Worm (Caenorhabditis elegans) whole organism, L4 larva: ENCODE data around the gene srg-64.

Source experiments
- D1046.2 ChIP-seq: fragments of 200-800 bp; sonication (Bioruptor generic); IDR thresholded peaks from 2 replicates; pipeline ENCODE4 v1.3.6; 2022; ENCODE audit warnings: missing genetic modification characterization, missing compliant biosample characterization
- F10B5.3 ChIP-seq: sonication (generic microtip); optimal IDR thresholded peaks from 2 replicates; lab custom pipeline; 2016; ENCODE audit warnings: mild to moderate bottlenecking, missing genetic modification characterization, missing compliant biosample characterization
- F44E2.7 ChIP-seq: fragments of 200-800 bp; sonication (Bioruptor generic); IDR thresholded peaks from 2 replicates; pipeline ENCODE4 v2.1.2; 2022; ENCODE audit warnings: missing genetic modification characterization, missing compliant biosample characterization
- R02D3.7 ChIP-seq: fragments of 150-350 bp; sonication (generic microtip); optimal IDR thresholded peaks from 3 replicates; lab custom pipeline; 2014; ENCODE audit warnings: missing biosample characterization, missing genetic modification characterization
- T26A8.4 ChIP-seq: fragments of 200-800 bp; sonication (Bioruptor generic); IDR thresholded peaks from 2 replicates; pipeline ENCODE4 v1.3.6; 2022; ENCODE audit warnings: missing genetic modification characterization, missing compliant biosample characterization
- Y105C5A.15 ChIP-seq: fragments of 200-800 bp; sonication (Bioruptor generic); IDR thresholded peaks from 2 replicates; pipeline ENCODE4 v1.3.6; 2022; ENCODE audit warnings: missing genetic modification characterization, missing compliant biosample characterization
- Y48G9A.11 ChIP-seq: fragments of 200-800 bp; sonication (Bioruptor generic); IDR thresholded peaks from 2 replicates; pipeline ENCODE4 v1.3.6; 2022; ENCODE audit warnings: missing genetic modification reagents, missing genetic modification characterization, missing compliant biosample characterization
- Y5F2A.4 ChIP-seq: fragments of 200-800 bp; sonication (Bioruptor generic); optimal IDR thresholded peaks from 2 replicates; lab custom pipeline; 2018; ENCODE audit warnings: mild to moderate bottlenecking, missing genetic modification characterization, missing compliant biosample characterization
- Y75B8A.6 ChIP-seq: fragments of 200-800 bp; sonication (Bioruptor generic); IDR thresholded peaks from 2 replicates; pipeline ENCODE4 v1.3.6; 2022; ENCODE audit warnings: missing genetic modification reagents, missing genetic modification characterization, missing compliant biosample characterization
- aha-1 ChIP-seq: fragments of 150-350 bp; peaks from one replicate; lab custom pipeline; 2014; ENCODE audit warnings: missing biosample characterization, missing genetic modification characterization
- aly-2 ChIP-seq: sonication (generic microtip); optimal IDR thresholded peaks from 2 replicates; lab custom pipeline; 2018; ENCODE audit warnings: missing biosample characterization, missing genetic modification characterization
- ama-1 ChIP-seq: fragments of 150-350 bp; optimal IDR thresholded peaks from 2 replicates; lab custom pipeline; 2014; ENCODE audit warnings: inconsistent platforms, mixed read lengths
- arid-1 ChIP-seq: fragments of 200-800 bp; sonication (Bioruptor generic); conservative IDR thresholded peaks from 2 replicates; pipeline ENCODE4 v1.3.6; 2022; ENCODE audit warnings: missing genetic modification reagents, missing genetic modification characterization, missing compliant biosample characterization
- attf-4 ChIP-seq: sonication (generic microtip); optimal IDR thresholded peaks from 3 replicates; lab custom pipeline; 2017; ENCODE audit warnings: missing biosample characterization, missing genetic modification characterization
- ceh-20 ChIP-seq: fragments of 200-800 bp; sonication (Bioruptor generic); IDR thresholded peaks from 2 replicates; pipeline ENCODE4 v1.3.6; 2022; ENCODE audit warnings: missing genetic modification reagents, missing genetic modification characterization, missing compliant biosample characterization
- ceh-28 ChIP-seq: fragments of 150-350 bp; optimal IDR thresholded peaks from 2 replicates; lab custom pipeline; 2014; ENCODE audit warnings: missing biosample characterization, missing genetic modification reagents, missing genetic modification characterization
- ceh-62 ChIP-seq: sonication (generic microtip); optimal IDR thresholded peaks from 2 replicates; lab custom pipeline; 2017; ENCODE audit warnings: missing biosample characterization, missing genetic modification characterization
- ceh-82 ChIP-seq: sonication (generic microtip); optimal IDR thresholded peaks from 2 replicates; lab custom pipeline; 2017; ENCODE audit warnings: missing biosample characterization, missing genetic modification characterization
- ces-1 ChIP-seq: fragments of 150-350 bp; sonication (generic microtip); optimal IDR thresholded peaks from 4 replicates; lab custom pipeline; 2014; ENCODE audit warnings: missing biosample characterization, missing genetic modification reagents, missing genetic modification characterization
- ctbp-1 ChIP-seq: fragments of 200-800 bp; sonication (Bioruptor generic); IDR thresholded peaks from 2 replicates; pipeline ENCODE4 v1.3.6; 2022; ENCODE audit warnings: missing genetic modification reagents, missing genetic modification characterization, missing compliant biosample characterization
- daf-19 ChIP-seq: fragments of 200-800 bp; sonication (Bioruptor generic); conservative IDR thresholded peaks from 2 replicates; pipeline ENCODE4 v1.3.6; 2022; ENCODE audit warnings: missing genetic modification characterization, missing compliant biosample characterization
- daf-8 ChIP-seq: fragments of 200-800 bp; sonication (Bioruptor generic); IDR thresholded peaks from 2 replicates; pipeline ENCODE4 v1.3.6; 2022; ENCODE audit warnings: missing genetic modification characterization, missing compliant biosample characterization
- dmd-6 ChIP-seq: fragments of 200-800 bp; sonication (Bioruptor generic); IDR thresholded peaks from 2 replicates; pipeline ENCODE4 v1.3.6; 2022; ENCODE audit warnings: missing genetic modification reagents, missing genetic modification characterization, missing compliant biosample characterization
- duxl-1 ChIP-seq: sonication (generic microtip); optimal IDR thresholded peaks from 2 replicates; lab custom pipeline; 2016; ENCODE audit warnings: mild to moderate bottlenecking, missing genetic modification characterization, moderate library complexity, missing compliant biosample characterization; ENCODE audit not compliant: poor library complexity
- egl-43 ChIP-seq: fragments of 200-800 bp; sonication (Bioruptor generic); IDR thresholded peaks from 2 replicates; pipeline ENCODE4 v1.3.6; 2022; ENCODE audit warnings: missing genetic modification reagents, missing genetic modification characterization, missing compliant biosample characterization
- hif-1 ChIP-seq, 2 experiments: sonication (generic microtip); optimal IDR thresholded peaks; 2 replicates each; lab custom pipeline; 2016 to 2017; ENCODE audit warnings: missing compliant biosample characterization in 2 of 2, missing genetic modification characterization in 2 of 2, missing genetic modification reagents in 2 of 2, missing genotype in 2 of 2, mild to moderate bottlenecking in 1 of 2
- hlh-30 ChIP-seq: sonication (generic microtip); optimal IDR thresholded peaks from 2 replicates; lab custom pipeline; 2017; ENCODE audit warnings: antibody characterized with exemption, mild to moderate bottlenecking, missing genetic modification characterization, missing compliant biosample characterization; ENCODE audit not compliant: insufficient read depth
- hmg-1.1 ChIP-seq: fragments of 200-800 bp; sonication (Bioruptor generic); IDR thresholded peaks from 2 replicates; pipeline ENCODE4 v1.3.6; 2022; ENCODE audit warnings: missing genetic modification reagents, missing genetic modification characterization, missing compliant biosample characterization
- lin-1 ChIP-seq: fragments of 200-800 bp; sonication (Bioruptor generic); IDR thresholded peaks from 2 replicates; pipeline ENCODE4 v1.3.6; 2022; ENCODE audit warnings: missing genetic modification reagents, missing genetic modification characterization, missing compliant biosample characterization
- lin-15B ChIP-seq: fragments of 150-350 bp; sonication (generic microtip); optimal IDR thresholded peaks from 3 replicates; lab custom pipeline; 2014; ENCODE audit warnings: missing biosample characterization, missing genetic modification characterization
- lin-29 ChIP-seq: fragments of 200-800 bp; sonication (Bioruptor generic); IDR thresholded peaks from 2 replicates; pipeline ENCODE4 v1.3.6; 2022; ENCODE audit warnings: missing genetic modification reagents, missing genetic modification characterization, missing compliant biosample characterization
- lir-3 ChIP-seq: sonication (generic microtip); optimal IDR thresholded peaks from 2 replicates; lab custom pipeline; 2016; ENCODE audit warnings: mild to moderate bottlenecking, missing genetic modification characterization, missing compliant biosample characterization
- mxl-3 ChIP-seq: fragments of 200-800 bp; sonication (Bioruptor generic); optimal IDR thresholded peaks from 2 replicates; lab custom pipeline; 2018; ENCODE audit warnings: mild to moderate bottlenecking, missing genetic modification characterization, missing compliant biosample characterization
- nhr-237 ChIP-seq: sonication (generic microtip); optimal IDR thresholded peaks from 2 replicates; lab custom pipeline; 2017; ENCODE audit warnings: missing biosample characterization, missing genetic modification characterization
- nhr-25 ChIP-seq: sonication (generic microtip); optimal IDR thresholded peaks from 2 replicates; lab custom pipeline; 2017; ENCODE audit warnings: missing genetic modification characterization, mild to moderate bottlenecking, missing compliant biosample characterization, antibody characterized with exemption, moderate library complexity, borderline replicate concordance; ENCODE audit not compliant: insufficient read depth
- nhr-48 ChIP-seq: sonication (generic microtip); optimal IDR thresholded peaks from 2 replicates; lab custom pipeline; 2016; ENCODE audit warnings: mild to moderate bottlenecking, missing genetic modification characterization, missing compliant biosample characterization
- nhr-77 ChIP-seq: fragments of 150-350 bp; optimal IDR thresholded peaks from 2 replicates; lab custom pipeline; 2014; ENCODE audit warnings: missing biosample characterization, missing genetic modification characterization
- pha-4 ChIP-seq, 2 experiments: fragments of 150-350 bp in 1 of 2; fragments of 200-800 bp in 1 of 2; sonication (Bioruptor generic) in 1 of 2; IDR thresholded peaks in 1 of 2; optimal IDR thresholded peaks in 1 of 2; 2 replicates each; pipeline versions ENCODE4 v1.3.6 to Lab custom; 2014 to 2022; ENCODE audit warnings: missing genetic modification characterization in 2 of 2, missing genetic modification reagents in 2 of 2, missing biosample characterization in 1 of 2, missing compliant biosample characterization in 1 of 2
- saeg-2 ChIP-seq: fragments of 200-800 bp; sonication (Bioruptor generic); IDR thresholded peaks from 2 replicates; pipeline ENCODE4 v1.3.6; 2022; ENCODE audit warnings: missing genetic modification reagents, missing genetic modification characterization, missing compliant biosample characterization
- set-16 ChIP-seq: fragments of 200-800 bp; sonication (Bioruptor generic); IDR thresholded peaks from 2 replicates; pipeline ENCODE4 v1.3.6; 2022; ENCODE audit warnings: missing genetic modification reagents, missing genetic modification characterization, missing compliant biosample characterization
- skn-1 ChIP-seq: fragments of 150-350 bp; optimal IDR thresholded peaks from 2 replicates; lab custom pipeline; 2014; ENCODE audit warnings: missing biosample characterization, missing genetic modification characterization
- snpc-4 ChIP-seq: fragments of 150-350 bp; optimal IDR thresholded peaks from 2 replicates; lab custom pipeline; 2014; ENCODE audit warnings: missing biosample characterization, missing genetic modification characterization
- spr-3 ChIP-seq: fragments of 200-800 bp; sonication (Bioruptor generic); optimal IDR thresholded peaks from 2 replicates; lab custom pipeline; 2018; ENCODE audit warnings: mild to moderate bottlenecking, missing genetic modification characterization, missing compliant biosample characterization
- tag-97 ChIP-seq: fragments of 200-800 bp; sonication (Bioruptor generic); IDR thresholded peaks from 2 replicates; pipeline ENCODE4 v1.3.6; 2022; ENCODE audit warnings: missing genetic modification characterization, missing compliant biosample characterization
- tra-1 ChIP-seq: fragments of 200-800 bp; sonication (Bioruptor generic); IDR thresholded peaks from 2 replicates; pipeline ENCODE4 v1.3.6; 2022; ENCODE audit warnings: missing genetic modification reagents, missing genetic modification characterization, missing compliant biosample characterization
- unc-130 ChIP-seq: sonication (generic microtip); optimal IDR thresholded peaks from 2 replicates; lab custom pipeline; 2016; ENCODE audit warnings: missing genetic modification reagents, missing genetic modification characterization, missing compliant biosample characterization
- unc-39 ChIP-seq: sonication (generic microtip); optimal IDR thresholded peaks from 2 replicates; lab custom pipeline; 2017; ENCODE audit warnings: missing biosample characterization, missing genetic modification characterization
- vab-7 ChIP-seq: fragments of 200-800 bp; sonication (Bioruptor generic); IDR thresholded peaks from 2 replicates; pipeline ENCODE4 v1.3.6; 2022; ENCODE audit warnings: missing genetic modification reagents, missing genetic modification characterization, missing compliant biosample characterization
- zfp-2 ChIP-seq: sonication (generic microtip); optimal IDR thresholded peaks from 2 replicates; lab custom pipeline; 2016; ENCODE audit warnings: mild to moderate bottlenecking, missing genetic modification characterization, missing compliant biosample characterization
- zfp-3 ChIP-seq: fragments of 200-800 bp; sonication (Bioruptor generic); conservative IDR thresholded peaks from 2 replicates; pipeline ENCODE4 v1.3.6; 2022; ENCODE audit warnings: missing genetic modification reagents, missing genetic modification characterization, missing compliant biosample characterization
- zip-11 ChIP-seq: fragments of 200-800 bp; sonication (Bioruptor generic); IDR thresholded peaks from 2 replicates; pipeline ENCODE4 v1.3.6; 2022; ENCODE audit warnings: missing genetic modification characterization, missing compliant biosample characterization

The srg-64 gene

ce11 chrX:15707366-15707892, 33.0 kb downstream of the srg-64 start (continued):
- TF ChIP-seq F44E2.7 (GFP tag; lab: Robert Waterston, UW) (no peak), nhr-25 (tag; lab: Kevin White, UChicago) (peak; percentile 70), Y48G9A.11 (GFP tag; lab: Robert Waterston, UW) (no peak), zip-11 (GFP tag; lab: Robert Waterston, UW) (no peak), lir-3 (no peak), snpc-4 (tag; lab: Kevin White, UChicago) (no peak), zfp-3 (GFP tag; lab: Robert Waterston, UW) (no peak), zfp-2 (tag; lab: Kevin White, UChicago) (no peak), aha-1 (tag; lab: Kevin White, UChicago) (peak; percentile 97), arid-1 (GFP tag; lab: Robert Waterston, UW) (peak; percentile 73), unc-130 (GFP tag; lab: Kevin White, UChicago) (no peak), R02D3.7 (tag; lab: Kevin White, UChicago) (no peak), tag-97 (GFP tag; lab: Robert Waterston, UW) (no peak), pha-4 (GFP tag; IDR thresholded peaks at IDR 0.05; lab: Robert Waterston, UW) (peak; percentile 83), pha-4 (tag; optimal IDR thresholded peaks at IDR 0.05; lab: Kevin White, UChicago) (peak; percentile 3), D1046.2 (no peak), Y105C5A.15 (no peak), spr-3 (no peak), Y75B8A.6 (no peak), vab-7 (GFP tag; lab: Robert Waterston, UW) (peak; percentile 57; the same call in 1 of the 2 replicates), ces-1 (GFP tag; lab: Kevin White, UChicago) (peak; percentile 15), set-16 (GFP tag; lab: Robert Waterston, UW) (peak; percentile 92), ceh-82 (tag; lab: Kevin White, UChicago) (no peak), hif-1 (tag; optimal IDR thresholded peaks at IDR 0.05; lab: Kevin White, UChicago) (peak in 1 of 2 experiments; percentile 77), aly-2 (tag; lab: Kevin White, UChicago) (no peak), skn-1 (tag; lab: Kevin White, UChicago) (no peak), duxl-1 (tag; lab: Kevin White, UChicago) (no peak), mxl-3 (GFP tag; lab: Kevin White, UChicago) (peak; percentile 77), ama-1 (lab: Kevin White, UChicago) (no peak), hlh-30 (tag; lab: Kevin White, UChicago) (peak; percentile 94), ctbp-1 (GFP tag; lab: Robert Waterston, UW) (peak; percentile 92), nhr-77 (tag; lab: Kevin White, UChicago) (peak; percentile 50), F10B5.3 (tag; lab: Kevin White, UChicago) (peak; percentile 20), dmd-6 (GFP tag; lab: Robert Waterston, UW) (peak; percentile 95), T26A8.4 (GFP tag; lab: Robert Waterston, UW) (peak; percentile 64), hmg-1.1 (GFP tag; lab: Robert Waterston, UW) (peak; percentile 87), egl-43 (peak; percentile 88), attf-4 (tag; lab: Kevin White, UChicago) (no peak), daf-8 (GFP tag; lab: Robert Waterston, UW) (no peak), lin-1 (GFP tag; lab: Robert Waterston, UW) (no peak), unc-39 (no peak), nhr-48 (tag; lab: Kevin White, UChicago) (peak; percentile 98), ceh-28 (peak; percentile 59), ceh-62 (no peak), lin-29 (no peak), saeg-2 (GFP tag; lab: Robert Waterston, UW) (0 out of 2 replicates have a peak, but pooled peaks have one; percentile 52), nhr-237 (tag; lab: Kevin White, UChicago) (no peak), ceh-20 (peak; percentile 82), Y5F2A.4 (no peak), daf-19 (GFP tag; lab: Robert Waterston, UW) (no peak), lin-15B (tag; lab: Kevin White, UChicago) (no peak), tra-1 (GFP tag; lab: Robert Waterston, UW) (peak; percentile 84)
